Worm (Caenorhabditis elegans) whole organism, L4 larva: ENCODE measurements around the gene aqp-5.

Source experiments
- D1046.2 ChIP-seq: fragments of 200-800 bp; sonication (Bioruptor generic); IDR thresholded peaks from 2 replicates; pipeline ENCODE4 v1.3.6; 2022; ENCODE audit warnings: missing genetic modification characterization, missing compliant biosample characterization
- F37D6.2 ChIP-seq: sonication (generic microtip); optimal IDR thresholded peaks from 2 replicates; lab custom pipeline; 2016; ENCODE audit warnings: mild to moderate bottlenecking, missing genetic modification characterization, missing compliant biosample characterization
- T20F7.1 ChIP-seq: fragments of 200-800 bp; sonication (Bioruptor generic); optimal IDR thresholded peaks from 2 replicates; lab custom pipeline; 2018; ENCODE audit warnings: mild to moderate bottlenecking, missing genetic modification characterization, missing compliant biosample characterization
- Y48G9A.11 ChIP-seq: fragments of 200-800 bp; sonication (Bioruptor generic); IDR thresholded peaks from 2 replicates; pipeline ENCODE4 v1.3.6; 2022; ENCODE audit warnings: missing genetic modification reagents, missing genetic modification characterization, missing compliant biosample characterization
- ZK546.5 ChIP-seq, 2 experiments: sonication (generic microtip); optimal IDR thresholded peaks; 2 replicates each; lab custom pipeline; 2017; ENCODE audit warnings: missing biosample characterization in 2 of 2, missing genetic modification characterization in 2 of 2
- aha-1 ChIP-seq: fragments of 150-350 bp; peaks from one replicate; lab custom pipeline; 2014; ENCODE audit warnings: missing biosample characterization, missing genetic modification characterization
- arid-1 ChIP-seq: fragments of 200-800 bp; sonication (Bioruptor generic); conservative IDR thresholded peaks from 2 replicates; pipeline ENCODE4 v1.3.6; 2022; ENCODE audit warnings: missing genetic modification reagents, missing genetic modification characterization, missing compliant biosample characterization
- ceh-20 ChIP-seq: fragments of 200-800 bp; sonication (Bioruptor generic); IDR thresholded peaks from 2 replicates; pipeline ENCODE4 v1.3.6; 2022; ENCODE audit warnings: missing genetic modification reagents, missing genetic modification characterization, missing compliant biosample characterization
- ceh-44 ChIP-seq: fragments of 200-800 bp; sonication (Bioruptor generic); IDR thresholded peaks from 2 replicates; pipeline ENCODE4 v1.3.6; 2022; ENCODE audit warnings: missing genetic modification reagents, missing genetic modification characterization, missing compliant biosample characterization
- ces-1 ChIP-seq: fragments of 150-350 bp; sonication (generic microtip); optimal IDR thresholded peaks from 4 replicates; lab custom pipeline; 2014; ENCODE audit warnings: missing biosample characterization, missing genetic modification reagents, missing genetic modification characterization
- cey-2 ChIP-seq: sonication (generic microtip); optimal IDR thresholded peaks from 3 replicates; lab custom pipeline; 2017; ENCODE audit warnings: missing genetic modification characterization, mild to moderate bottlenecking, missing compliant biosample characterization, antibody characterized with exemption, borderline replicate concordance; ENCODE audit not compliant: insufficient read depth
- ctbp-1 ChIP-seq: fragments of 200-800 bp; sonication (Bioruptor generic); IDR thresholded peaks from 2 replicates; pipeline ENCODE4 v1.3.6; 2022; ENCODE audit warnings: missing genetic modification reagents, missing genetic modification characterization, missing compliant biosample characterization
- daf-12 ChIP-seq: fragments of 150-350 bp; optimal IDR thresholded peaks from 2 replicates; lab custom pipeline; 2014; ENCODE audit warnings: missing biosample characterization, missing genetic modification reagents, missing genetic modification characterization
- daf-16 ChIP-seq, 3 experiments: sonication (generic microtip); optimal IDR thresholded peaks; 2 replicates each; lab custom pipeline; 2016 to 2017; ENCODE audit warnings: missing genetic modification characterization in 3 of 3, missing genetic modification reagents in 3 of 3, mild to moderate bottlenecking in 2 of 3, missing compliant biosample characterization in 2 of 3, missing biosample characterization in 1 of 3, moderate library complexity in 1 of 3
- dmd-9 ChIP-seq: fragments of 200-800 bp; sonication (Bioruptor generic); IDR thresholded peaks from 2 replicates; pipeline ENCODE4 v1.3.6; 2022; ENCODE audit warnings: missing genetic modification reagents, missing genetic modification characterization, missing compliant biosample characterization
- dpl-1 ChIP-seq: fragments of 150-350 bp; optimal IDR thresholded peaks from 2 replicates; lab custom pipeline; 2014; ENCODE audit warnings: missing biosample characterization, missing genetic modification reagents, missing genetic modification characterization
- fkh-10 ChIP-seq: fragments of 150-350 bp; optimal IDR thresholded peaks from 2 replicates; lab custom pipeline; 2014; ENCODE audit warnings: missing biosample characterization, missing genetic modification reagents, missing genetic modification characterization
- hif-1 ChIP-seq, 2 experiments: sonication (generic microtip); optimal IDR thresholded peaks; 2 replicates each; lab custom pipeline; 2016 to 2017; ENCODE audit warnings: missing compliant biosample characterization in 2 of 2, missing genetic modification characterization in 2 of 2, missing genetic modification reagents in 2 of 2, missing genotype in 2 of 2, mild to moderate bottlenecking in 1 of 2
- hlh-11 ChIP-seq: fragments of 200-800 bp; sonication (Bioruptor generic); optimal IDR thresholded peaks from 2 replicates; lab custom pipeline; 2018; ENCODE audit warnings: mild to moderate bottlenecking, missing genetic modification characterization, missing compliant biosample characterization
- hlh-30 ChIP-seq: sonication (generic microtip); optimal IDR thresholded peaks from 2 replicates; lab custom pipeline; 2017; ENCODE audit warnings: antibody characterized with exemption, mild to moderate bottlenecking, missing genetic modification characterization, missing compliant biosample characterization; ENCODE audit not compliant: insufficient read depth
- lim-7 ChIP-seq: fragments of 200-800 bp; sonication (Bioruptor generic); IDR thresholded peaks from 2 replicates; pipeline ENCODE4 v1.3.6; 2022; ENCODE audit warnings: missing genetic modification characterization, missing compliant biosample characterization
- lin-38 ChIP-seq: fragments of 200-800 bp; sonication (Bioruptor generic); IDR thresholded peaks from 2 replicates; pipeline ENCODE4 v1.3.6; 2022; ENCODE audit warnings: missing genetic modification reagents, missing genetic modification characterization, missing compliant biosample characterization
- lir-3 ChIP-seq: sonication (generic microtip); optimal IDR thresholded peaks from 2 replicates; lab custom pipeline; 2016; ENCODE audit warnings: mild to moderate bottlenecking, missing genetic modification characterization, missing compliant biosample characterization
- mdt-29 ChIP-seq: fragments of 200-800 bp; sonication (Bioruptor generic); IDR thresholded peaks from 2 replicates; pipeline ENCODE4 v1.3.6; 2022; ENCODE audit warnings: missing genetic modification reagents, missing genetic modification characterization, missing compliant biosample characterization
- nhr-10 ChIP-seq: fragments of 150-350 bp; optimal IDR thresholded peaks from 2 replicates; lab custom pipeline; 2014; ENCODE audit warnings: missing biosample characterization, missing genetic modification characterization
- nhr-102 ChIP-seq: sonication (generic microtip); optimal IDR thresholded peaks from 2 replicates; lab custom pipeline; 2016; ENCODE audit warnings: mild to moderate bottlenecking, missing genetic modification characterization, moderate library complexity, missing compliant biosample characterization
- nhr-237 ChIP-seq: sonication (generic microtip); optimal IDR thresholded peaks from 2 replicates; lab custom pipeline; 2017; ENCODE audit warnings: missing biosample characterization, missing genetic modification characterization
- nhr-25 ChIP-seq: sonication (generic microtip); optimal IDR thresholded peaks from 2 replicates; lab custom pipeline; 2017; ENCODE audit warnings: missing genetic modification characterization, mild to moderate bottlenecking, missing compliant biosample characterization, antibody characterized with exemption, moderate library complexity, borderline replicate concordance; ENCODE audit not compliant: insufficient read depth
- nhr-28 ChIP-seq: fragments of 150-350 bp; optimal IDR thresholded peaks from 2 replicates; lab custom pipeline; 2014; ENCODE audit warnings: missing biosample characterization, missing genetic modification characterization
- nhr-42 ChIP-seq: fragments of 200-800 bp; sonication (Bioruptor generic); IDR thresholded peaks from 2 replicates; pipeline ENCODE4 v1.3.6; 2022; ENCODE audit warnings: missing genetic modification characterization, missing compliant biosample characterization
- nhr-77 ChIP-seq: fragments of 150-350 bp; optimal IDR thresholded peaks from 2 replicates; lab custom pipeline; 2014; ENCODE audit warnings: missing biosample characterization, missing genetic modification characterization
- php-3 ChIP-seq: fragments of 200-800 bp; sonication (Bioruptor generic); IDR thresholded peaks from 2 replicates; pipeline ENCODE4 v1.3.6; 2022; ENCODE audit warnings: missing genetic modification reagents, missing genetic modification characterization, missing compliant biosample characterization
- pqm-1 ChIP-seq: sonication (generic microtip); optimal IDR thresholded peaks from 2 replicates; lab custom pipeline; 2017; ENCODE audit warnings: missing biosample characterization, missing genetic modification characterization
- saeg-2 ChIP-seq: fragments of 200-800 bp; sonication (Bioruptor generic); IDR thresholded peaks from 2 replicates; pipeline ENCODE4 v1.3.6; 2022; ENCODE audit warnings: missing genetic modification reagents, missing genetic modification characterization, missing compliant biosample characterization
- sdz-12 ChIP-seq: fragments of 200-800 bp; sonication (Bioruptor generic); optimal IDR thresholded peaks from 2 replicates; lab custom pipeline; 2018; ENCODE audit warnings: mild to moderate bottlenecking, missing genetic modification characterization, missing compliant biosample characterization
- set-16 ChIP-seq: fragments of 200-800 bp; sonication (Bioruptor generic); IDR thresholded peaks from 2 replicates; pipeline ENCODE4 v1.3.6; 2022; ENCODE audit warnings: missing genetic modification reagents, missing genetic modification characterization, missing compliant biosample characterization
- snpc-1.2 ChIP-seq: fragments of 200-800 bp; sonication (Bioruptor generic); IDR thresholded peaks from 2 replicates; pipeline ENCODE4 v1.3.6; 2022; ENCODE audit warnings: missing genetic modification reagents, missing genetic modification characterization, missing compliant biosample characterization
- snpc-4 ChIP-seq: fragments of 150-350 bp; optimal IDR thresholded peaks from 2 replicates; lab custom pipeline; 2014; ENCODE audit warnings: missing biosample characterization, missing genetic modification characterization
- tag-97 ChIP-seq: fragments of 200-800 bp; sonication (Bioruptor generic); IDR thresholded peaks from 2 replicates; pipeline ENCODE4 v1.3.6; 2022; ENCODE audit warnings: missing genetic modification characterization, missing compliant biosample characterization
- tra-1 ChIP-seq: fragments of 200-800 bp; sonication (Bioruptor generic); IDR thresholded peaks from 2 replicates; pipeline ENCODE4 v1.3.6; 2022; ENCODE audit warnings: missing genetic modification reagents, missing genetic modification characterization, missing compliant biosample characterization
- unc-62 ChIP-seq, 3 experiments: fragments of 150-350 bp in 1 of 3; sonication (generic microtip); optimal IDR thresholded peaks in 2 of 3; peaks in 1 of 3; 1 replicate in 1 of 3; 2 replicates in 2 of 3; lab custom pipeline; 2014 to 2017; ENCODE audit warnings: missing biosample characterization in 3 of 3, missing genetic modification characterization in 3 of 3, missing genetic modification reagents in 3 of 3, missing genotype in 1 of 3
- zip-2 ChIP-seq: fragments of 150-350 bp; optimal IDR thresholded peaks from 2 replicates; lab custom pipeline; 2014; ENCODE audit warnings: missing biosample characterization, missing genetic modification characterization
- ztf-7 ChIP-seq: fragments of 150-350 bp; optimal IDR thresholded peaks from 2 replicates; lab custom pipeline; 2014; ENCODE audit warnings: missing biosample characterization, missing genetic modification characterization

aqp-5 gene

ce11 chrV:10505553-10505952 is 14.0 kb downstream of the aqp-5 start, which contains the start of gene C35A5.5:
Gene C35A5.5 (plus strand): TSS chrV:10505853.
- TF ChIP-seq Y48G9A.11 (GFP tag; lab: Robert Waterston, UW) (no peak), daf-16 (GFP tag; optimal IDR thresholded peaks at IDR 0.05; lab: Kevin White, UChicago) (no peak), daf-16 (tag; optimal IDR thresholded peaks at IDR 0.05; lab: Kevin White, UChicago) (no peak), nhr-77 (no peak), hif-1 (tag; optimal IDR thresholded peaks at IDR 0.05; lab: Kevin White, UChicago) (no peak), daf-12 (tag; lab: Kevin White, UChicago) (no peak), set-16 (no peak), dmd-9 (GFP tag; lab: Robert Waterston, UW) (no peak), mdt-29 (GFP tag; lab: Robert Waterston, UW) (no peak), tra-1 (GFP tag; lab: Robert Waterston, UW) (no peak), snpc-1.2 (no peak)

DNA sequence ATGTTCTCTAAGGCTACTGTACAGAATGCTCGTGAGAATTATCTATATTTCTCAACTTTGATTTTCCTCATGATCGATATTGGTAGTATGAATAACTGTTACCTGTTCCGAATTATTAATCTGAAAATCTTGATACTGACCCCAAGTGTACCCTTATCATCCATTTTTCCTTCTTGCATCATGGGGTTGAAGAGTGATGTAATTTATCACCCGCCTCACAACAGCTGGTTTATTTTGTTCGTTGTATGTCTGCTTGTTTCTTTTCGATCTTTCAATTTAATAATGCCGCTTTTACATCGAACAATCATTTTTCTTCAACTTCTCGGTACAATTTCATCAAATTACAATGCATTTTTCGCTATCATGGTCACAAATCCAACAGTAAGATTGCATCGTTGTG is 17.3 kb downstream of the aqp-5 start, which contains the start of gene C35A5.6:
C35A5.6 (plus strand) TSS at position 283 of the 400 bp plus-strand sequence.
- no peak for TF ChIP-seq snpc-4 (tag; lab: Kevin White, UChicago)
- TF ChIP-seq D1046.2 (GFP tag; lab: Robert Waterston, UW): no peak
- no peak for TF ChIP-seq lim-7 (GFP tag; lab: Robert Waterston, UW)
- TF ChIP-seq lin-38 (GFP tag; lab: Robert Waterston, UW): no peak
- TF ChIP-seq nhr-10 (tag; lab: Kevin White, UChicago): no peak
- TF ChIP-seq nhr-42: no peak
- no peak for TF ChIP-seq zip-2 (tag; lab: Kevin White, UChicago)
- TF ChIP-seq unc-62 (GFP tag; optimal IDR thresholded peaks at IDR 0.05 in 1 of 2; lab: Kevin White, UChicago): no peak
- TF ChIP-seq unc-62 (tag; optimal IDR thresholded peaks at IDR 0.05; lab: Kevin White, UChicago): no peak
- peak; percentile 97 for TF ChIP-seq ztf-7 (tag; lab: Kevin White, UChicago)
- no peak for TF ChIP-seq cey-2 (tag; lab: Kevin White, UChicago)
- TF ChIP-seq ceh-20 (GFP tag; lab: Robert Waterston, UW): no peak
- no peak for TF ChIP-seq lir-3 (tag; lab: Kevin White, UChicago)
- TF ChIP-seq ctbp-1 (GFP tag; lab: Robert Waterston, UW): no peak
- no peak for TF ChIP-seq saeg-2 (GFP tag; lab: Robert Waterston, UW)
- TF ChIP-seq nhr-237 (tag; lab: Kevin White, UChicago): no peak
- peak; percentile 52 for TF ChIP-seq hlh-30 (tag; lab: Kevin White, UChicago)
- no peak for TF ChIP-seq fkh-10 (GFP tag; lab: Kevin White, UChicago)
- TF ChIP-seq nhr-28 (tag; lab: Kevin White, UChicago): peak; percentile 16

DNA sequence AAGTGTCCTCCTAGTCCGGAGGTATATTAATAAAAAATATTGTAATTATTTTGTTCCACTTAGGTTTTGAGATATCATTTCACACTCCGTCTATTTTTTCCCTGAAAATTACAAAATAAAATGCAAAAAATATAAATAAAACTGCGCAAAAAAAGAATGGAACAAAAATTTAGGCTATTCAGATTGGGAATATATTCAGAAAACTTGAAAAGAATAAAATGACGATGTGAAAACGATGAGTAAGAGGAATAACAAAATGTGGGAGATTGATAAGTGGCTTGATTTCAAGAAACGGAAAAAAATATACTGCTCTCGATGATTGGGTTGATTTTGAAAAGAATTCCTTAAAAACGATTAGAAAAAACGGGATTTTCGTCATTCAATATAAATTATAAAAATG is 22.7 kb downstream of the aqp-5 start, which contains the start of gene dmsr-8:
dmsr-8 (minus strand) TSS at position 101 of the 400 bp plus-strand sequence.
- TF ChIP-seq lim-7 (GFP tag; lab: Robert Waterston, UW) (no peak), unc-62 (GFP tag; optimal IDR thresholded peaks at IDR 0.05 in 1 of 2; lab: Kevin White, UChicago) (peak in 1 of 2 experiments; percentile 61), unc-62 (tag; optimal IDR thresholded peaks at IDR 0.05; lab: Kevin White, UChicago) (no peak)

ce11 chrV:10516702-10517101 is 25.2 kb downstream of the aqp-5 start:
- TF ChIP-seq nhr-102 (tag; lab: Kevin White, UChicago) (no peak), pqm-1 (tag; lab: Kevin White, UChicago) (no peak), unc-62 (GFP tag; optimal IDR thresholded peaks at IDR 0.05 in 1 of 2; lab: Kevin White, UChicago) (peak in 1 of 2 experiments; percentile 96), unc-62 (tag; optimal IDR thresholded peaks at IDR 0.05; lab: Kevin White, UChicago) (no peak)

DNA sequence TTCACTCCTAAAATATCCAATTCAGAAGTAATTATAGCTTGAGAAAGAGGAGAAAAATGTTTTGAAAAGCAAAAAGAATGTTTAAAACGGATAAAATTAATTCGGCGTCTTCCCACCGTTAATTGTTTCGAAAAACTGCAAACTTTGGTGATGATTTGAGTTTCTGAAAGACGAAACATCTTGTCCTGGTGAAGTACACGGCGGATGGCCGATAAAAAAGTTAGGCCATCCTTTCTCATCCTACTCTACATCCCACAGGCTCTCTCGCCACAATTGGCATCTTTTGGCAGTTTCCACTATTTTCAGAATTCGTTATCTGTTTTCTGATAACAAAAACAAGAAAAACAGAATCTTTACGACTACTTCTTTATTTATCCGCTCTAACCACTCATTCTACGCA is 34.4 kb downstream of the aqp-5 start, which contains the start of the genes C35A5.8 and hda-11:
C35A5.8 (minus strand) TSS at position 7 of the 400 bp plus-strand sequence.
hda-11 (plus strand) TSS at position 283 of the 400 bp plus-strand sequence.
- no peak for TF ChIP-seq hlh-11
- TF ChIP-seq arid-1 (GFP tag; lab: Robert Waterston, UW): no peak
- TF ChIP-seq tag-97 (GFP tag; lab: Robert Waterston, UW): 0 out of 2 replicates have a peak, but pooled peaks have one; percentile 31
- TF ChIP-seq T20F7.1 (GFP tag; lab: Kevin White, UChicago): no peak
- peak; percentile 41 for TF ChIP-seq sdz-12 (GFP tag; lab: Kevin White, UChicago)
- no peak for TF ChIP-seq ces-1 (GFP tag; lab: Kevin White, UChicago)
- TF ChIP-seq aha-1 (tag; lab: Kevin White, UChicago): peak; percentile 42
- TF ChIP-seq php-3 (GFP tag; lab: Robert Waterston, UW): no peak
- TF ChIP-seq ceh-44 (GFP tag; lab: Robert Waterston, UW): no peak
- TF ChIP-seq nhr-25 (tag; lab: Kevin White, UChicago): peak; percentile 4
- no peak for TF ChIP-seq F37D6.2 (tag; lab: Kevin White, UChicago)
- TF ChIP-seq dpl-1 (GFP tag; lab: Kevin White, UChicago): peak; percentile 73
- no peak for TF ChIP-seq ZK546.5 (tag; optimal IDR thresholded peaks at IDR 0.05; lab: Kevin White, UChicago)
